ENCODE assay signal across 1 fruit fly cellular context in the genomic region with DNA sequence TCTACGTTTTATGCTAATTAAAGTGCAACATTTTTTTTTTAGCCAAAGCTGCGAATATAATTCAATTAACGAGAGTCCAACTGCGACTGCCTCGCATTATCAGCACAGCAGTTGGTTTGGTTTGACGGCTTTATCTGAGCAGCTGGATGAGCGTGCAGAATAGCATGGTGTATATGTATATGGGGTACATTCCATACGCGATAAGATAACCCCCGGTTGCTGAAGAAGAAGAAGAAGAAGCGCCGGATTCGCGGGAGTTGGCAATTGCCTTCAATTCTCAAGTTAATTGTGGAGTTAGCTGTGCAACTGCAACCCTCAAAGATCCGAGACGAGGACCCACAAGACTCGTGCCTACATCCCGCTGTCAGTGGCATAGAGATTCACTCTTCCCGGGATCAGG.
TF ChIP-seq lines count a peak whose summit lies in the region.

No protein-coding gene starts in this region.

TF ChIP-seq in whole organism, embryonic, 481 proteins besides CTCF, POLR2A, EP300 and RAD21 (continued from another document):
- TF ChIP-seq ranshi (GFP tag; IDR thresholded peaks at IDR 0.05; lab: Robert Waterston, UW) = no peak
- TF ChIP-seq CG1602 (GFP tag; optimal IDR thresholded peaks at IDR 0.05; lab: Kevin White, UChicago) = no peak
- TF ChIP-seq mirr (GFP tag; optimal IDR thresholded peaks at IDR 0.05; lab: Kevin White, UChicago) = peak; percentile 16
- TF ChIP-seq tin (GFP tag; optimal IDR thresholded peaks at IDR 0.05; lab: Kevin White, UChicago) = no peak
- TF ChIP-seq GATAe (GFP tag; conservative IDR thresholded peaks at IDR 0.05; lab: Robert Waterston, UW) = peak; percentile 86
- peak; percentile 92 for TF ChIP-seq sd (tag; optimal IDR thresholded peaks at IDR 0.05; lab: Kevin White, UChicago)
- TF ChIP-seq BEAF-32 (GFP tag; optimal IDR thresholded peaks at IDR 0.05; lab: Kevin White, UChicago) = no peak
- 0 out of 3 replicates have a peak, but pooled peaks have one; percentile 15 for TF ChIP-seq CG3726 (GFP tag; IDR thresholded peaks at IDR 0.05; lab: Robert Waterston, UW)
- TF ChIP-seq CG14441 (GFP tag; IDR thresholded peaks at IDR 0.05; lab: Robert Waterston, UW) = no peak
- peak; percentile 29 for TF ChIP-seq CG18599 (GFP tag; optimal IDR thresholded peaks at IDR 0.05; lab: Kevin White, UChicago)
- peak; percentile 10; the same call in 1 of the 3 replicates for TF ChIP-seq vnd (GFP tag; IDR thresholded peaks at IDR 0.05; lab: Robert Waterston, UW; ENCODE audit: partially characterized antibody)
- no peak for TF ChIP-seq ara (GFP tag; IDR thresholded peaks at IDR 0.05; lab: Robert Waterston, UW)
- no peak for TF ChIP-seq Lpt (GFP tag; optimal IDR thresholded peaks at IDR 0.05; lab: Kevin White, UChicago)
- TF ChIP-seq Med (GFP tag; lab: Kevin White, UChicago) = peak; percentile 9
- TF ChIP-seq exex (tag; optimal IDR thresholded peaks at IDR 0.05; lab: Kevin White, UChicago) = peak; percentile 39
- no peak for TF ChIP-seq Sry-β (GFP tag; optimal IDR thresholded peaks at IDR 0.05; lab: Kevin White, UChicago)
- TF ChIP-seq Hr3 (GFP tag; optimal IDR thresholded peaks at IDR 0.05; lab: Kevin White, UChicago) = no peak
- no peak for TF ChIP-seq CG5245 (GFP tag; optimal IDR thresholded peaks at IDR 0.05; lab: Kevin White, UChicago)
- TF ChIP-seq sqz (GFP tag; optimal IDR thresholded peaks at IDR 0.05; lab: Kevin White, UChicago) = peak; percentile 27
- TF ChIP-seq H15 (GFP tag; IDR thresholded peaks at IDR 0.05; lab: Robert Waterston, UW) = no peak
- no peak for TF ChIP-seq CG8765 (GFP tag; IDR thresholded peaks at IDR 0.05; lab: Robert Waterston, UW)
- TF ChIP-seq Lhr (GFP tag; optimal IDR thresholded peaks at IDR 0.05; lab: Kevin White, UChicago) = no peak
- TF ChIP-seq dm (GFP tag; optimal IDR thresholded peaks at IDR 0.05; lab: Kevin White, UChicago) = no peak
- TF ChIP-seq CG11085 (GFP tag; IDR thresholded peaks at IDR 0.05; lab: Robert Waterston, UW) = no peak
- no peak for TF ChIP-seq her (GFP tag; optimal IDR thresholded peaks at IDR 0.05; lab: Kevin White, UChicago)
- no peak for TF ChIP-seq dpn (GFP tag; optimal IDR thresholded peaks at IDR 0.05; lab: Kevin White, UChicago)
- no peak for TF ChIP-seq CG12659 (GFP tag; optimal IDR thresholded peaks at IDR 0.05; lab: Kevin White, UChicago)
- TF ChIP-seq CG5180 (GFP tag; optimal IDR thresholded peaks at IDR 0.05; lab: Kevin White, UChicago) = no peak
- TF ChIP-seq Blimp-1 (GFP tag; optimal IDR thresholded peaks at IDR 0.05; lab: Kevin White, UChicago) = no peak
- TF ChIP-seq CG12769 (tag; optimal IDR thresholded peaks at IDR 0.05; lab: Kevin White, UChicago) = no peak
- no peak for TF ChIP-seq caup (GFP tag; optimal IDR thresholded peaks at IDR 0.05; lab: Kevin White, UChicago; ENCODE audit: severe bottlenecking)
- TF ChIP-seq CG13296 (GFP tag; optimal IDR thresholded peaks at IDR 0.05; lab: Kevin White, UChicago) = no peak
- no peak for TF ChIP-seq CG14667 (GFP tag; IDR thresholded peaks at IDR 0.05; lab: Robert Waterston, UW)
- no peak for TF ChIP-seq CG3163 (GFP tag; optimal IDR thresholded peaks at IDR 0.05; lab: Kevin White, UChicago)
- no peak for TF ChIP-seq CG10979 (tag; optimal IDR thresholded peaks at IDR 0.05; lab: Kevin White, UChicago)
- no peak for TF ChIP-seq NFAT (GFP tag; IDR thresholded peaks at IDR 0.05; lab: Robert Waterston, UW)
- TF ChIP-seq CG12104 (GFP tag; optimal IDR thresholded peaks at IDR 0.05; lab: Kevin White, UChicago) = no peak
- TF ChIP-seq lola (GFP tag; optimal IDR thresholded peaks at IDR 0.05; lab: Kevin White, UChicago) = no peak
- TF ChIP-seq CG10431 (GFP tag; optimal IDR thresholded peaks at IDR 0.05; lab: Kevin White, UChicago) = no peak
